Fruit fly (Drosophila melanogaster) whole organism, pupa: ENCODE data around the gene Alh.

ENCODE experiments used
- CG10348 ChIP-seq: fragments of 200-800 bp; sonication (Bioruptor generic); IDR thresholded peaks from 2 replicates; pipeline ENCODE4 v1.3.6; 2022; ENCODE audit warnings: missing biosample characterization, missing genetic modification characterization
- CG13204 ChIP-seq: fragments of 200-800 bp; sonication (Bioruptor generic); optimal IDR thresholded peaks from 2 replicates; lab custom pipeline; 2018; ENCODE audit warnings: missing biosample characterization, mild to moderate bottlenecking, missing genetic modification characterization, moderate library complexity
- CG15710 ChIP-seq: fragments of 200-800 bp; sonication (Bioruptor generic); optimal IDR thresholded peaks from 2 replicates; lab custom pipeline; 2018; ENCODE audit warnings: missing biosample characterization, mild to moderate bottlenecking, missing genetic modification characterization, moderate library complexity
- CG32121 ChIP-seq: fragments of 200-800 bp; sonication (Bioruptor generic); IDR thresholded peaks from 2 replicates; pipeline ENCODE4 v1.3.6; 2022; ENCODE audit warnings: missing biosample characterization, missing genetic modification characterization
- CG34367 ChIP-seq: fragments of 200-800 bp; sonication (Bioruptor generic); optimal IDR thresholded peaks from 2 replicates; lab custom pipeline; 2018; ENCODE audit warnings: missing biosample characterization, mild to moderate bottlenecking, missing genetic modification characterization
- CG8301 ChIP-seq: fragments of 200-800 bp; sonication (Bioruptor generic); optimal IDR thresholded peaks from 2 replicates; lab custom pipeline; 2018; ENCODE audit warnings: missing biosample characterization, mild to moderate bottlenecking, missing genetic modification characterization
- D1 ChIP-seq: fragments of 200-800 bp; sonication (Bioruptor generic); optimal IDR thresholded peaks from 2 replicates; lab custom pipeline; 2018; ENCODE audit warnings: missing biosample characterization, mild to moderate bottlenecking, missing genetic modification characterization, moderate library complexity
- EcR ChIP-seq: fragments of 200-800 bp; sonication (Bioruptor generic); optimal IDR thresholded peaks from 3 replicates; lab custom pipeline; 2019; ENCODE audit warnings: missing biosample characterization, missing genetic modification characterization, mild to moderate bottlenecking, moderate library complexity, missing genetic modification reagents
- Ets98B ChIP-seq: fragments of 200-800 bp; sonication (Bioruptor generic); IDR thresholded peaks from 2 replicates; pipeline ENCODE4 v1.3.6; 2022; ENCODE audit warnings: missing biosample characterization, missing genetic modification characterization
- fd96Ca ChIP-seq: fragments of 200-800 bp; sonication (Bioruptor generic); IDR thresholded peaks from 3 replicates; pipeline ENCODE4 v1.3.6; 2022; ENCODE audit warnings: missing biosample characterization, missing genetic modification characterization
- gl ChIP-seq: fragments of 200-800 bp; sonication (Bioruptor generic); optimal IDR thresholded peaks from 2 replicates; lab custom pipeline; 2018; ENCODE audit warnings: missing biosample characterization, mild to moderate bottlenecking, missing genetic modification characterization

DNA sequence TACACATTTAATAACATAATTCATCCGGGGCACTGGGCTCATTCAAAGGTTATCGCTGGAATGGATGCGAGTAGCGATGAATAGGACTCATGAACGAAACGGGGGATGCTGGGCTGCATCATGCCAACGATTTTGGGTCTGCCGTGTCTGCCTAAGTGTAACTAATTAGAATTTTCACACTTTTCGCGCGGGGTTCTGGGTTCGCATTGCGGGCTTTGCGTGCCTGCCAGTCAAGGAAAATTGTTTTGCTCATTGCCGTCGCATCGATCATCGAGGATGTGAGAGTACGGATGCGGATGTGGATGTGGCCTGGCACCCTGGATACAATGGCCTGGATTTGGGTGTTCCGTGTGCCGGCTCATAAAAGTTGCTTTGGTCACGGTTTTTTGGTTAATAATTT is 14.1 kb upstream of the Alh start:
- TF ChIP-seq CG10348 (GFP tag; lab: Robert Waterston, UW) (no peak), fd96Ca (GFP tag; lab: Robert Waterston, UW) (no peak), Ets98B (no peak), D1 (tag; lab: Kevin White, UChicago) (no peak), CG32121 (GFP tag; lab: Robert Waterston, UW) (no peak), EcR (no peak), gl (tag; lab: Kevin White, UChicago) (no peak), CG8301 (tag; lab: Kevin White, UChicago) (no peak), CG34367 (tag; lab: Kevin White, UChicago) (no peak), CG13204 (GFP tag; lab: Kevin White, UChicago) (no peak), CG15710 (tag; lab: Kevin White, UChicago) (no peak)
